Worm (Caenorhabditis elegans) whole organism, midembryonic: Measurements from ENCODE around the gene tat-4.

ENCODE experiments used
- T22C8.4 ChIP-seq: fragments of 200-800 bp; sonication (Bioruptor generic); IDR thresholded peaks from 2 replicates; pipeline ENCODE4 v1.3.6; 2022; ENCODE audit warnings: missing genetic modification characterization, missing compliant biosample characterization
- flt-1 ChIP-seq: fragments of 200-800 bp; sonication (Bioruptor generic); IDR thresholded peaks from 2 replicates; pipeline ENCODE4 v1.3.6; 2022; ENCODE audit warnings: missing genetic modification characterization, missing compliant biosample characterization
- tab-1 ChIP-seq: fragments of 200-800 bp; sonication (Bioruptor generic); IDR thresholded peaks from 2 replicates; pipeline ENCODE4 v1.3.6; 2022; ENCODE audit warnings: missing genetic modification characterization, missing compliant biosample characterization
- ztf-23 ChIP-seq: fragments of 200-800 bp; sonication (Bioruptor generic); IDR thresholded peaks from 2 replicates; pipeline ENCODE4 v1.3.6; 2022; ENCODE audit warnings: missing genetic modification reagents, missing genetic modification characterization, missing compliant biosample characterization
- ztf-29 ChIP-seq: fragments of 200-800 bp; sonication (Bioruptor generic); IDR thresholded peaks from 2 replicates; pipeline ENCODE4 v1.3.6; 2022; ENCODE audit warnings: missing genetic modification reagents, missing genetic modification characterization, missing compliant biosample characterization

- no peak for TF ChIP-seq ztf-29 (GFP tag; lab: Robert Waterston, UW)
- TF ChIP-seq ztf-23 = no peak
- TF ChIP-seq tab-1 (GFP tag; lab: Robert Waterston, UW) = no peak
- no peak for TF ChIP-seq T22C8.4 (GFP tag; lab: Robert Waterston, UW)
- TF ChIP-seq flt-1 = no peak
These were observed 19.6 kb upstream of the tat-4 start, which contains the start of gene F13H8.3 for ce11 chrII:6263685-6264084.
